Worm (Caenorhabditis elegans): Measurements from ENCODE around the gene ets-7.

DNA sequence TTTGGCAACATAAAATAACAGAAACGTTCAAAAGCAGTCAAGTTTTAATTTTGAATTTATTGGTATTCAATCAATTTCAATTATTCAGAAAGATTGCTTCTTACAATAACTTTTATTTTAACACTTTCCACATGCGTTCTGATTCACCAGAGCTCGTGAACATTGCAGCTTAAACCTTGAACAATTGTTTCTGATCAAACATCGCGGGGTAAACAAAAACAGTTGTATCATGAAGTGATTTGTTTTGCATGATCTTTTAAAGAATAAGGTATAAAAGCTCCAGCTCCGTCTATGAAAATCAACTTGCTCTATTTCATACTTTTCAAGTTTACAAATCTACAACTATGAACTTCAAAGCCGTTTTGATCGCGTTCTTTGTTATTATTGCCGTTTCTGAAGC, 35.2 kb downstream of the ets-7 start, which contains the start of gene C54F6.6:
- no peak for TF ChIP-seq W03F9.2 (tag; optimal IDR thresholded peaks at IDR 0.05)
- TF ChIP-seq him-1 (tag; optimal IDR thresholded peaks at IDR 0.05) = no peak
- no peak for TF ChIP-seq dao-5 (tag; optimal IDR thresholded peaks at IDR 0.05)

Measured in whole organism, L4/young adult.